Fruit fly (Drosophila melanogaster): ENCODE data around the gene ana1.

DNA sequence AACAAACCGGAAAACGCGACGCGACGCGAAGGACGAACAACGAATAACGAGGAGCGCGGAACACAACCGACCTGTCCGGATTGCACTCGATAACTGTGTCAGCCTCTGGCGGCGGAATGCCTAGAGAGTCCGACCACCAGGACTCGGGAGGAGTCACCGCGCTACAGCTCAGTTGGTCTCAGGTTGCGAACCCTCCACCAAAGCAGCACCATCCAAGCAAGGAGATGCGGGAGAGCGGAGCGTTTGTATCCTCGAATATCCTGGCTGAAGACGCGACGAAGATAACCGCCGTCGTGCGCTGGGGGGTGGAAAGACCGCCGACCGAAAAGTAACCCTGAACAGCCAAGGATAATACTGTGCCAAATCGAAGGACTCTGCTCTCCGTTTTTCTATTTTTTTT, 47.0 kb downstream of the ana1 start:
- no peak for TF ChIP-seq bab1 (GFP tag; optimal IDR thresholded peaks at IDR 0.05)
- TF ChIP-seq cic (GFP tag; optimal IDR thresholded peaks at IDR 0.05): no peak
- TF ChIP-seq Mnt (GFP tag; optimal IDR thresholded peaks at IDR 0.05): no peak
- TF ChIP-seq CG7101 (tag; optimal IDR thresholded peaks at IDR 0.05): no peak
- no peak for TF ChIP-seq pad (GFP tag; optimal IDR thresholded peaks at IDR 0.05)
- no peak for TF ChIP-seq CG11617 (GFP tag; optimal IDR thresholded peaks at IDR 0.05)
- no peak for TF ChIP-seq toe (GFP tag; optimal IDR thresholded peaks at IDR 0.05)
- TF ChIP-seq CG14711 (tag; optimal IDR thresholded peaks at IDR 0.05): no peak
- TF ChIP-seq Hr96 (GFP tag; optimal IDR thresholded peaks at IDR 0.05): no peak

Measured in whole organism, adult.